Worm (Caenorhabditis elegans) whole organism, L2 larva: ENCODE data around the gene fat-2.
A peak's percentile ranks its signal among the peaks of the same experiment; 100 is the strongest.

Experiments
- C34F6.9 ChIP-seq: fragments of 150-350 bp; optimal IDR thresholded peaks from 2 replicates; lab custom pipeline; 2014; ENCODE audit warnings: missing biosample characterization, missing genetic modification characterization
- F13H6.1 ChIP-seq: sonication (generic microtip); optimal IDR thresholded peaks from 2 replicates; lab custom pipeline; 2016; ENCODE audit warnings: missing genetic modification characterization, missing compliant biosample characterization
- Y55F3AM.14 ChIP-seq: fragments of 200-800 bp; sonication (Bioruptor generic); optimal IDR thresholded peaks from 2 replicates; lab custom pipeline; 2018; ENCODE audit warnings: mild to moderate bottlenecking, missing genetic modification characterization, missing compliant biosample characterization
- alr-1 ChIP-seq: fragments of 150-350 bp; optimal IDR thresholded peaks from 2 replicates; lab custom pipeline; 2014; ENCODE audit warnings: missing biosample characterization, missing genetic modification characterization
- aly-2 ChIP-seq: fragments of 150-350 bp; optimal IDR thresholded peaks from 2 replicates; lab custom pipeline; 2014; ENCODE audit warnings: missing biosample characterization, missing genetic modification characterization
- ama-1 ChIP-seq: fragments of 150-350 bp; optimal IDR thresholded peaks from 2 replicates; lab custom pipeline; 2018; ENCODE audit warnings: inconsistent platforms
- ceh-82 ChIP-seq: fragments of 150-350 bp; optimal IDR thresholded peaks from 2 replicates; lab custom pipeline; 2014; ENCODE audit warnings: missing biosample characterization, missing genetic modification characterization
- crh-2 ChIP-seq: sonication (generic microtip); optimal IDR thresholded peaks from 2 replicates; lab custom pipeline; 2017; ENCODE audit warnings: missing biosample characterization, missing genetic modification characterization
- dmd-4 ChIP-seq: sonication (generic microtip); optimal IDR thresholded peaks from 2 replicates; lab custom pipeline; 2017; ENCODE audit warnings: missing biosample characterization, missing genetic modification characterization
- egl-27 ChIP-seq: sonication (generic microtip); optimal IDR thresholded peaks from 3 replicates; lab custom pipeline; 2017; ENCODE audit warnings: missing biosample characterization, missing genetic modification reagents, missing genetic modification characterization
- elt-1 ChIP-seq: fragments of 150-350 bp; optimal IDR thresholded peaks from 2 replicates; lab custom pipeline; 2014; ENCODE audit warnings: missing biosample characterization, missing genetic modification characterization
- elt-3 ChIP-seq: sonication (generic microtip); optimal IDR thresholded peaks from 2 replicates; lab custom pipeline; 2017; ENCODE audit warnings: missing biosample characterization, missing genetic modification characterization
- fos-1 ChIP-seq: fragments of 150-350 bp; optimal IDR thresholded peaks from 2 replicates; lab custom pipeline; 2014; ENCODE audit warnings: missing biosample characterization, missing genetic modification characterization
- gmeb-1 ChIP-seq: fragments of 150-350 bp; optimal IDR thresholded peaks from 2 replicates; lab custom pipeline; 2014; ENCODE audit warnings: missing biosample characterization, missing genetic modification characterization
- lin-11 ChIP-seq: fragments of 150-350 bp; sonication (generic microtip); optimal IDR thresholded peaks from 2 replicates; lab custom pipeline; 2014; ENCODE audit warnings: missing biosample characterization, missing genetic modification characterization, inconsistent platforms, mixed read lengths
- lin-13 ChIP-seq: fragments of 150-350 bp; optimal IDR thresholded peaks from 2 replicates; lab custom pipeline; 2014; ENCODE audit warnings: missing biosample characterization, missing genetic modification reagents, missing genetic modification characterization
- lin-39 ChIP-seq: fragments of 150-350 bp; optimal IDR thresholded peaks from 2 replicates; lab custom pipeline; 2014; ENCODE audit warnings: missing biosample characterization, missing genetic modification reagents, missing genetic modification characterization
- lsy-2 ChIP-seq, 2 experiments: fragments of 150-350 bp in 1 of 2; sonication (generic microtip) in 1 of 2; optimal IDR thresholded peaks; 2 replicates each; lab custom pipeline; 2014 to 2017; ENCODE audit warnings: missing biosample characterization in 2 of 2, missing genetic modification characterization in 2 of 2
- mdl-1 ChIP-seq, 2 experiments: fragments of 150-350 bp in 1 of 2; sonication (generic microtip) in 1 of 2; optimal IDR thresholded peaks; 2 replicates each; lab custom pipeline; 2017; ENCODE audit warnings: missing biosample characterization in 2 of 2, missing genetic modification characterization in 2 of 2
- nhr-10 ChIP-seq: sonication (generic microtip); optimal IDR thresholded peaks from 2 replicates; lab custom pipeline; 2017; ENCODE audit warnings: missing biosample characterization, missing genetic modification characterization
- nhr-11 ChIP-seq: fragments of 150-350 bp; optimal IDR thresholded peaks from 2 replicates; lab custom pipeline; 2014; ENCODE audit warnings: missing biosample characterization, missing genetic modification characterization
- nhr-129 ChIP-seq: fragments of 150-350 bp; optimal IDR thresholded peaks from 2 replicates; lab custom pipeline; 2014; ENCODE audit warnings: missing biosample characterization, missing genetic modification characterization
- nhr-21 ChIP-seq: fragments of 150-350 bp; optimal IDR thresholded peaks from 2 replicates; lab custom pipeline; 2014; ENCODE audit warnings: missing biosample characterization, missing genetic modification characterization
- nhr-25 ChIP-seq: fragments of 150-350 bp; sonication (generic microtip); optimal IDR thresholded peaks from 3 replicates; lab custom pipeline; 2014; ENCODE audit warnings: missing biosample characterization, missing genetic modification characterization
- nhr-77 ChIP-seq: fragments of 150-350 bp; optimal IDR thresholded peaks from 2 replicates; lab custom pipeline; 2014; ENCODE audit warnings: missing biosample characterization, missing genetic modification characterization
- peb-1 ChIP-seq: fragments of 150-350 bp; optimal IDR thresholded peaks from 2 replicates; lab custom pipeline; 2014; ENCODE audit warnings: missing biosample characterization, missing genetic modification characterization
- sem-4 ChIP-seq: fragments of 150-350 bp; optimal IDR thresholded peaks from 2 replicates; lab custom pipeline; 2014; ENCODE audit warnings: missing biosample characterization, missing genetic modification reagents, missing genetic modification characterization
- sma-3 ChIP-seq: sonication (generic microtip); optimal IDR thresholded peaks from 2 replicates; lab custom pipeline; 2016; ENCODE audit warnings: missing genetic modification reagents, missing genetic modification characterization, missing compliant biosample characterization
- sma-9 ChIP-seq, 2 experiments: fragments of 150-350 bp in 1 of 2; sonication (generic microtip) in 1 of 2; optimal IDR thresholded peaks; 2 replicates each; lab custom pipeline; 2014 to 2016; ENCODE audit warnings: missing genetic modification characterization in 2 of 2, mild to moderate bottlenecking in 1 of 2, missing biosample characterization in 1 of 2, missing compliant biosample characterization in 1 of 2, missing genetic modification reagents in 1 of 2, moderate library complexity in 1 of 2
- snpc-4 ChIP-seq: fragments of 150-350 bp; optimal IDR thresholded peaks from 2 replicates; lab custom pipeline; 2014; ENCODE audit warnings: missing biosample characterization, missing genetic modification characterization
- unc-55 ChIP-seq: fragments of 150-350 bp; sonication (generic microtip); optimal IDR thresholded peaks from 3 replicates; lab custom pipeline; 2014; ENCODE audit warnings: missing biosample characterization, missing genetic modification reagents, missing genetic modification characterization
- zag-1 ChIP-seq: fragments of 150-350 bp; optimal IDR thresholded peaks from 2 replicates; lab custom pipeline; 2014; ENCODE audit warnings: missing biosample characterization, missing genetic modification characterization
- ztf-4 ChIP-seq: fragments of 150-350 bp; optimal IDR thresholded peaks from 2 replicates; lab custom pipeline; 2014; ENCODE audit warnings: missing biosample characterization, missing genetic modification characterization

fat-2 gene

DNA sequence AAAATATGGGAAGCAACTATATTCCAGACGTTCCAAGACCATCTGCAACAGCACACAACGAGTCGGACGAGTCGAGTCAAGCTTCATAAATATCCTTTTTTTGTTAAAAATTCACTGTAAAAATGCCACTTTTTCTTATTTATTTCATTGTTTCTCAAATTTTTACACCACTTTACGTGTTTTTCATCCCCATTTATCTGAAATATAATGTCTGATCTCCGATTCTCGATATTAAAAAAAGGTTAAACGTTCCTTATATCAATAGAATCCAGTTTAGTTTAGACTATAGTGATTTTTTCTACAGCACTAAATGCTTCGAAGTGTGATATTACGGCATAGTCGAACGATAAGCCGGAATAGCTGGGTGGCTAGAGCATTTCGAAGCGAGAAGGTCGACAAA, 20.2 kb upstream of the fat-2 start, which contains the start of gene Y67H2A.7:
Gene Y67H2A.7, plus strand, starts transcription at position 301 of the 400 bp plus-strand sequence.
- TF ChIP-seq ceh-82 (tag; lab: Kevin White, UChicago) (no peak), nhr-11 (tag; lab: Kevin White, UChicago) (no peak), nhr-129 (no peak), nhr-25 (tag; lab: Kevin White, UChicago) (no peak), dmd-4 (tag; lab: Kevin White, UChicago) (no peak), lin-13 (no peak)

DNA sequence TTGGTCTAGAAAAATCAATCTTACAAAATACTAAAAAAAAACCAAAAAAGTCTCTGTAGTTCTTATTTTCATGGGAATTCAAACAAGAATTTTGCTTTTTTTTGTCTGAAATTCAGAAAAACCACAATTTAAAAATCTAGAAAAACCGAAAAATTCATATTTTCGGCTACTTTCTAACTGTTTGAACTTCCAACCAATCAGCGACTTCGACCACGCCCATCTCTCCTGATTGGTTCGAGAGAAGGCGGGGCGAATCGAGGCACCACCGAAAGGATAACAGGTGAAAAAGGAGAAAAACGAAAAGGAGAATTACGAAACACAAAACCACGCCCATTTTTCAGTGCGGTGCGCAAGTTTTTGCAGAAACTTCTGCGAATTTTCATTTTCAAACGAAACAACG, 18.9 kb upstream of the fat-2 start:
- TF ChIP-seq nhr-77, result no peak
- TF ChIP-seq egl-27, result no peak
- peak; percentile 17 for TF ChIP-seq unc-55 (GFP tag; lab: Kevin White, UChicago)
- no peak for TF ChIP-seq mdl-1 (tag; optimal IDR thresholded peaks at IDR 0.05; lab: Kevin White, UChicago)

DNA sequence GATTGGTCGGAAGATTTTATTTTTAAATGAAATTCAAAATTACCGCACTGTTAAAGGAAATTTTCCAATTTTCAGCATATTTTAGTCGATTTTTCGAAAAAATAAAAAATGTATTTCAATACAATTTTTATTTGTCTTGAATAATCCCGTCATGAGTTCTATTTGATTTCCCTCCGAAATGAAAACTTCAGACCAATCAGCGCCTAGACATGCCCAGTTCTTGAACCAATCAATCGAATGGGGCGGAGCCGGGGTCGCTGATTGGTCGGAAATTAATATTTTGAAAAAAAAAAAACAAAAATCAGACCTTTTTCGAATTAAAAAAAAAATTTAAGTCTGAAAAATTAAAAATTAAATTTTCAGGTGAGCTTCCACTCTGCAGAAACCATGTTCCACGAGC, 14.0 kb upstream of the fat-2 start:
- TF ChIP-seq aly-2 (tag; lab: Kevin White, UChicago), result no peak
- no peak for TF ChIP-seq snpc-4 (tag; lab: Kevin White, UChicago)
- TF ChIP-seq lin-11 (tag; lab: Kevin White, UChicago), result no peak
- no peak for TF ChIP-seq peb-1 (tag; lab: Kevin White, UChicago)
- TF ChIP-seq, all 48 proteins: peak for 0

DNA sequence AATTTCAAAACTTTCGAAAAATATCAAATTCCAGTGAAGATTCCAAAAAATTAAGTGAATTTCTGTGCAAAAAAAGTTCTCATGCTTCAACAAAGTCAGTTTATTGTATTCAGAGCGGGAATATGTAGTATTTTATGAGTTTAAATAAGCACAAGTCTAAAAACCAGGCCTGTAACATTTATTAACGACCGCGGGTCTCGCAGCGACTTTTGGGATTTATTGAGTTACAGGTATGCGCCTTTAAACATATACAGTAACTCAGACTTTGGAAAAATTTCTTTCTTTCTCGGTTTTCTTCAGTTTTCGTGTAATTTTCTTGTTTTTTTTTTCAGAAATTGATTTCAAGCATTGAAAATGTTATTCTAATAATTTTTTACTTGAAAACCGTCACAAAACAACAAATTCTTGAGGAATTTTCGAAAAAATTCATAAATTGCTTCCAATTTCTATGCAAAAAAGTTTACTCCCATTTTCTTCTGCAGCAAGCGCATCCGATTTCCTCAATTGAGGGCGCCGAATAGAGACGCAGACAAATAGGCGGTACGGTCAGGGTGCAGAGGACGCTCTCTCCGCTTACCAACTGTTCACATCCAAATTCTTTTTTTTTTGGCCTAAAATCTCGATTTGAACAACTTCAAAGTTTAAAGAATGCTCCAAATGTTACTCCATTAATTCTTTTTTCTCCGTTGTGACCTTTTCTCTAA, 12.2 kb upstream of the fat-2 start:
- peak; percentile 2 for TF ChIP-seq crh-2 (tag; lab: Kevin White, UChicago)
- TF ChIP-seq Y55F3AM.14, result no peak
- TF ChIP-seq lsy-2 (tag; optimal IDR thresholded peaks at IDR 0.05; lab: Kevin White, UChicago), result peak in 1 of 2 experiments; percentile 34
- peak; percentile 34 for TF ChIP-seq nhr-129
- peak; percentile 4 for TF ChIP-seq C34F6.9

DNA sequence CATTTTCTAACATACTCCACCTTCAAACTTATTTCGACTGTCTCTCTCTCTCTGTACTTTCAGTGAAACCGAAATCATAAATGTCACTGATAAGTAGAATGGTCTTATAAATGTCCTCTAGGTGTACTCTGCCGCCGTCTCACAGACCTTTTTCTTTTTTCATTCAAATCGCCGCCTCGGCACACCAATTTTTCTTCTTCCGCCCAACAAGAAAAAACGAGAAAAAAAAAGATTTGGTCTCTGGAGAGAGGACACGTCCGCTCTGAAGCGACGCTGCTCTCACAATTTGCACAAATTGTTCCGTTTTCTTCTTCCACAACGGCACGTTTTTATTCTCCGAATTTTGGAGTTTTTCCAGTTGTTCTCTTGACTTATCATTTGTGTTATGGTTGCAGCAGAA, 10.5 kb upstream of the fat-2 start:
- TF ChIP-seq sma-9 (GFP tag; optimal IDR thresholded peaks at IDR 0.05; lab: Kevin White, UChicago), result peak; percentile 3
- TF ChIP-seq sma-9 (tag; optimal IDR thresholded peaks at IDR 0.05; lab: Kevin White, UChicago), result no peak
- peak; percentile 36 for TF ChIP-seq nhr-129
- TF ChIP-seq fos-1 (tag; lab: Kevin White, UChicago), result peak; percentile 4
- no peak for TF ChIP-seq alr-1
- TF ChIP-seq zag-1 (tag; lab: Kevin White, UChicago), result no peak
- no peak for TF ChIP-seq nhr-11 (tag; lab: Kevin White, UChicago)

DNA sequence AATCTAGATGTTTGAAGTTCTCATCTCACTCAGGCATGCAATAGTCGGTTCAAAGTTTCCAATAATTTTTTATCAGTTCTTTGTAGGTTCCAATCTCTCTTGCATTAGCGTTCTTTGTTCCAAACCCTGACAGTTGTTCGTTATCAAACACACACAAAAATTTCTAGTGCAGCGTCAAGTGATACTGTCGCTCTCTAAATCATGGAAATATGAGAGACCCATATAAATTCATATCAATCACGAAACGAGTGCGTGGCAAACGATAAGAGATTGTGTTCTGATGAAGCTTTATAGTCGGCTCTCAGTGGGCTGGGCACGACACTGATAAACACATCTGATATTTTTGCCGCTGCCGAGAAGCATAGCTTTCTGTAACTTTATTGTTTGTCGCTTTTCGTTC, 9.5 kb upstream of the fat-2 start:
- TF ChIP-seq lin-39 (tag; lab: Kevin White, UChicago) (no peak), lsy-2 (tag; optimal IDR thresholded peaks at IDR 0.05; lab: Kevin White, UChicago) (peak in 1 of 2 experiments; percentile 8), C34F6.9 (peak; percentile 9), ztf-4 (no peak), lin-13 (peak; percentile 11), elt-1 (tag; lab: Kevin White, UChicago) (no peak), fos-1 (tag; lab: Kevin White, UChicago) (peak; percentile 88), nhr-21 (tag; lab: Kevin White, UChicago) (peak; percentile 0), lin-11 (tag; lab: Kevin White, UChicago) (no peak), F13H6.1 (tag; lab: Kevin White, UChicago) (peak; percentile 60), gmeb-1 (tag; lab: Kevin White, UChicago) (no peak), elt-3 (tag; lab: Kevin White, UChicago) (no peak), ama-1 (no peak), nhr-10 (tag; lab: Kevin White, UChicago) (no peak), sem-4 (no peak), nhr-11 (tag; lab: Kevin White, UChicago) (no peak), nhr-129 (peak; percentile 22), crh-2 (tag; lab: Kevin White, UChicago) (peak; percentile 93), sma-9 (GFP tag; optimal IDR thresholded peaks at IDR 0.05; lab: Kevin White, UChicago) (peak; percentile 73), sma-9 (tag; optimal IDR thresholded peaks at IDR 0.05; lab: Kevin White, UChicago) (no peak), sma-3 (GFP tag; lab: Kevin White, UChicago) (peak; percentile 23)
